Worm (Caenorhabditis elegans) whole organism, L4/young adult: ENCODE measurements around the gene fbxb-9.

Experiments used
- dao-5 ChIP-seq: sonication (generic microtip); optimal IDR thresholded peaks from 2 replicates; lab custom pipeline; 2016; ENCODE audit warnings: missing genotype, missing genetic modification characterization, moderate library complexity, missing compliant biosample characterization
- him-1 ChIP-seq: sonication (generic microtip); optimal IDR thresholded peaks from 2 replicates; lab custom pipeline; 2016; ENCODE audit warnings: missing genotype, missing genetic modification reagents, missing genetic modification characterization, missing compliant biosample characterization

DNA sequence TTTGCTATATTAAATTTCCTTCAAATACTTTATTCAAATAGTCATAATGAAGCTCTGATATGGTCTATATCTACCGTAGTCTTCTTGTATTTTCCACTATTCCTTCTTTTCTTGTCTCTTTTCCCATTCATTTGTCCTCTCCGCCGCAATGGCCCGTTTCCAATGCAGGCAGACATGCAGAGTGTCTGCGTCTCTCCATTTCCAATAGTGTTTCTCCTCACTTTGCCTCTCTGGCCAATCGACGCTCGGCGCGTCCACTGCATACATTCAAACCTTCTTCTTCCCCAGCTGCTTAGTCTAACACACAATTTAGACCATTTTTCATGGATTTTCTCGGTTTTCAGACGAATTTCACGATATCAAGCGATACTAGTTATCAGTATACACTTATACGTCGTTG is 37.2 kb downstream of the fbxb-9 start:
- TF ChIP-seq dao-5 (tag; lab: Kevin White, UChicago) (no peak), him-1 (tag; lab: Kevin White, UChicago) (no peak)
